Worm (Caenorhabditis elegans) whole organism, late embryonic: ENCODE measurements around the gene his-32.

Source experiments
- C38D4.7 ChIP-seq: fragments of 200-800 bp; sonication (Bioruptor generic); optimal IDR thresholded peaks from 2 replicates; lab custom pipeline; 2018; ENCODE audit warnings: mild to moderate bottlenecking, missing genetic modification characterization, moderate library complexity, missing compliant biosample characterization
- T23F11.4 ChIP-seq: fragments of 200-800 bp; sonication (Bioruptor generic); optimal IDR thresholded peaks from 2 replicates; lab custom pipeline; 2018; ENCODE audit warnings: mild to moderate bottlenecking, missing genetic modification characterization, missing compliant biosample characterization
- Y22D7AL.16 ChIP-seq: sonication (generic microtip); optimal IDR thresholded peaks from 2 replicates; lab custom pipeline; 2016; ENCODE audit warnings: missing genetic modification characterization, missing compliant biosample characterization
- ceh-14 ChIP-seq: sonication (generic microtip); optimal IDR thresholded peaks from 2 replicates; lab custom pipeline; 2016; ENCODE audit warnings: missing genotype, missing genetic modification characterization, missing compliant biosample characterization
- ceh-19 ChIP-seq: fragments of 200-800 bp; sonication (Bioruptor generic); optimal IDR thresholded peaks from 2 replicates; lab custom pipeline; 2018; ENCODE audit warnings: mild to moderate bottlenecking, missing genetic modification characterization, missing compliant biosample characterization
- ceh-2 ChIP-seq: sonication (generic microtip); optimal IDR thresholded peaks from 2 replicates; lab custom pipeline; 2016; ENCODE audit warnings: missing genotype, missing genetic modification characterization, missing compliant biosample characterization
- ceh-22 ChIP-seq: sonication (generic microtip); optimal IDR thresholded peaks from 2 replicates; lab custom pipeline; 2017; ENCODE audit warnings: missing biosample characterization, missing genetic modification characterization
- ceh-24 ChIP-seq: sonication (generic microtip); optimal IDR thresholded peaks from 2 replicates; lab custom pipeline; 2016; ENCODE audit warnings: mild to moderate bottlenecking, missing genetic modification characterization, missing compliant biosample characterization
- ceh-30 ChIP-seq: fragments of 150-350 bp; optimal IDR thresholded peaks from 2 replicates; lab custom pipeline; 2014; ENCODE audit warnings: missing biosample characterization, missing genetic modification characterization
- ceh-45 ChIP-seq: fragments of 200-800 bp; sonication (Bioruptor generic); IDR thresholded peaks from 2 replicates; pipeline ENCODE4 v1.3.6; 2022; ENCODE audit warnings: missing genetic modification reagents, missing genetic modification characterization, missing compliant biosample characterization
- ceh-48 ChIP-seq: sonication (generic microtip); optimal IDR thresholded peaks from 2 replicates; lab custom pipeline; 2016; ENCODE audit warnings: missing genetic modification characterization, inconsistent platforms, missing compliant biosample characterization
- ceh-9 ChIP-seq: sonication (generic microtip); optimal IDR thresholded peaks from 2 replicates; lab custom pipeline; 2016; ENCODE audit warnings: mild to moderate bottlenecking, missing genetic modification characterization, inconsistent platforms, missing compliant biosample characterization
- che-1 ChIP-seq: sonication (generic microtip); optimal IDR thresholded peaks from 2 replicates; lab custom pipeline; 2016; ENCODE audit warnings: mild to moderate bottlenecking, missing genetic modification characterization, missing compliant biosample characterization
- dmd-4 ChIP-seq: sonication (generic microtip); optimal IDR thresholded peaks from 2 replicates; lab custom pipeline; 2016; ENCODE audit warnings: borderline replicate concordance, missing genetic modification characterization, missing compliant biosample characterization
- elt-2 ChIP-seq: sonication (generic microtip); optimal IDR thresholded peaks from 2 replicates; lab custom pipeline; 2016; ENCODE audit warnings: missing genetic modification reagents, missing genetic modification characterization, missing compliant biosample characterization
- elt-4 ChIP-seq: sonication (generic microtip); optimal IDR thresholded peaks from 2 replicates; lab custom pipeline; 2016; ENCODE audit warnings: missing genetic modification characterization, missing compliant biosample characterization
- eyg-1 ChIP-seq: sonication (generic microtip); optimal IDR thresholded peaks from 2 replicates; lab custom pipeline; 2016; ENCODE audit warnings: missing genotype, missing genetic modification characterization, missing compliant biosample characterization
- fkh-10 ChIP-seq: fragments of 150-350 bp; optimal IDR thresholded peaks from 2 replicates; lab custom pipeline; 2014; ENCODE audit warnings: missing biosample characterization, missing genetic modification reagents, missing genetic modification characterization
- gmeb-2 ChIP-seq: sonication (generic microtip); optimal IDR thresholded peaks from 2 replicates; lab custom pipeline; 2016; ENCODE audit warnings: missing genetic modification characterization, inconsistent platforms, missing compliant biosample characterization
- hlh-15 ChIP-seq: sonication (generic microtip); optimal IDR thresholded peaks from 2 replicates; lab custom pipeline; 2016; ENCODE audit warnings: missing genetic modification characterization, missing compliant biosample characterization
- hlh-30 ChIP-seq: sonication (generic microtip); optimal IDR thresholded peaks from 2 replicates; lab custom pipeline; 2017; ENCODE audit warnings: antibody characterized with exemption, missing genetic modification characterization, missing compliant biosample characterization; ENCODE audit not compliant: insufficient read depth
- hlh-6 ChIP-seq: sonication (generic microtip); optimal IDR thresholded peaks from 2 replicates; lab custom pipeline; 2016; ENCODE audit warnings: missing genotype, missing genetic modification characterization, missing compliant biosample characterization
- lim-6 ChIP-seq: sonication (generic microtip); optimal IDR thresholded peaks from 2 replicates; lab custom pipeline; 2016; ENCODE audit warnings: missing genetic modification characterization, missing compliant biosample characterization
- lin-11 ChIP-seq: fragments of 200-800 bp; sonication (Bioruptor generic); optimal IDR thresholded peaks from 2 replicates; lab custom pipeline; 2018; ENCODE audit warnings: mild to moderate bottlenecking, missing genetic modification characterization, missing compliant biosample characterization
- mec-3 ChIP-seq: sonication (generic microtip); optimal IDR thresholded peaks from 2 replicates; lab custom pipeline; 2016; ENCODE audit warnings: borderline replicate concordance, missing genetic modification characterization, missing compliant biosample characterization
- nfya-1 ChIP-seq: sonication (generic microtip); optimal IDR thresholded peaks from 2 replicates; lab custom pipeline; 2017; ENCODE audit warnings: missing genetic modification characterization, mild to moderate bottlenecking, missing compliant biosample characterization, antibody characterized with exemption, moderate library complexity
- nhr-11 ChIP-seq: fragments of 150-350 bp; optimal IDR thresholded peaks from 2 replicates; lab custom pipeline; 2014; ENCODE audit warnings: missing biosample characterization, missing genetic modification characterization
- pax-1 ChIP-seq: fragments of 150-350 bp; optimal IDR thresholded peaks from 2 replicates; lab custom pipeline; 2014; ENCODE audit warnings: missing biosample characterization, missing genetic modification characterization
- pha-4 ChIP-seq: fragments of 150-350 bp; optimal IDR thresholded peaks from 2 replicates; lab custom pipeline; 2018; ENCODE audit warnings: missing biosample characterization, missing genetic modification reagents, missing genetic modification characterization
- pros-1 ChIP-seq: fragments of 150-350 bp; optimal IDR thresholded peaks from 2 replicates; lab custom pipeline; 2014; ENCODE audit warnings: missing biosample characterization, missing genetic modification reagents, missing genetic modification characterization
- ref-2 ChIP-seq: sonication (generic microtip); optimal IDR thresholded peaks from 2 replicates; lab custom pipeline; 2016; ENCODE audit warnings: missing genetic modification characterization, missing compliant biosample characterization
- syd-9 ChIP-seq: sonication (generic microtip); optimal IDR thresholded peaks from 2 replicates; lab custom pipeline; 2016; ENCODE audit warnings: mild to moderate bottlenecking, missing genetic modification characterization, moderate library complexity, missing compliant biosample characterization
- tbx-2 ChIP-seq: sonication (generic microtip); optimal IDR thresholded peaks from 2 replicates; lab custom pipeline; 2016; ENCODE audit warnings: missing genetic modification characterization, missing compliant biosample characterization
- tbx-7 ChIP-seq: sonication (generic microtip); optimal IDR thresholded peaks from 2 replicates; lab custom pipeline; 2016; ENCODE audit warnings: missing genotype, missing genetic modification characterization, missing compliant biosample characterization
- ttx-3 ChIP-seq: sonication (generic microtip); optimal IDR thresholded peaks from 2 replicates; lab custom pipeline; 2016; ENCODE audit warnings: missing genetic modification reagents, missing genetic modification characterization, missing compliant biosample characterization
- unc-86 ChIP-seq: sonication (generic microtip); optimal IDR thresholded peaks from 2 replicates; lab custom pipeline; 2016; ENCODE audit warnings: missing genetic modification characterization, missing compliant biosample characterization
- zip-5 ChIP-seq: sonication (generic microtip); optimal IDR thresholded peaks from 2 replicates; lab custom pipeline; 2016; ENCODE audit warnings: missing genetic modification characterization, missing compliant biosample characterization

his-32 gene

ce11 chrIV:8312846-8313245 lies 21.3 kb upstream of the his-32 start, which contains the start of gene F35H10.10:
Gene F35H10.10 (minus strand): TSS chrIV:8312946.
- TF ChIP-seq dmd-4 (tag; lab: Kevin White, UChicago) (no peak), mec-3 (tag; lab: Kevin White, UChicago) (no peak), lin-11 (no peak), ceh-48 (tag; lab: Kevin White, UChicago) (no peak), tbx-7 (tag; lab: Kevin White, UChicago) (no peak), ceh-24 (tag; lab: Kevin White, UChicago) (no peak), ttx-3 (tag; lab: Kevin White, UChicago) (no peak), gmeb-2 (no peak), fkh-10 (GFP tag; lab: Kevin White, UChicago) (no peak), ceh-14 (tag; lab: Kevin White, UChicago) (no peak), pros-1 (tag; lab: Kevin White, UChicago) (no peak), lim-6 (tag; lab: Kevin White, UChicago) (no peak), unc-86 (tag; lab: Kevin White, UChicago) (no peak), hlh-6 (tag; lab: Kevin White, UChicago) (no peak), pha-4 (tag; lab: Kevin White, UChicago) (no peak), T23F11.4 (GFP tag; lab: Kevin White, UChicago) (no peak), elt-2 (no peak), ceh-45 (no peak), ceh-22 (tag; lab: Kevin White, UChicago) (no peak), hlh-30 (tag; lab: Kevin White, UChicago) (no peak)
- TF ChIP-seq, all 69 proteins: peak for 0

- no peak for TF ChIP-seq che-1 (tag; lab: Kevin White, UChicago)
- no peak for TF ChIP-seq ceh-30 (tag; lab: Kevin White, UChicago)
- TF ChIP-seq lim-6 (tag; lab: Kevin White, UChicago), result no peak
- TF ChIP-seq ceh-19 (GFP tag; lab: Kevin White, UChicago), result no peak
- TF ChIP-seq pax-1, result no peak
- TF ChIP-seq C38D4.7 (GFP tag; lab: Kevin White, UChicago), result no peak
- no peak for TF ChIP-seq nhr-11 (tag; lab: Kevin White, UChicago)
- no peak for TF ChIP-seq ceh-14 (tag; lab: Kevin White, UChicago)
- TF ChIP-seq ref-2 (tag; lab: Kevin White, UChicago), result no peak
- TF ChIP-seq ceh-9 (tag; lab: Kevin White, UChicago), result no peak
- TF ChIP-seq nfya-1, result no peak
These were observed 16.3 kb upstream of the his-32 start for ce11 chrIV:8317800-8318199.

- TF ChIP-seq ceh-45, result no peak
- no peak for TF ChIP-seq zip-5 (tag; lab: Kevin White, UChicago)
- no peak for TF ChIP-seq Y22D7AL.16 (tag; lab: Kevin White, UChicago)
- TF ChIP-seq ceh-2 (tag; lab: Kevin White, UChicago), result no peak
- TF ChIP-seq ceh-9 (tag; lab: Kevin White, UChicago), result no peak
- no peak for TF ChIP-seq tbx-2 (tag; lab: Kevin White, UChicago)
- TF ChIP-seq fkh-10 (GFP tag; lab: Kevin White, UChicago), result no peak
- no peak for TF ChIP-seq hlh-6 (tag; lab: Kevin White, UChicago)
- TF ChIP-seq ceh-19 (GFP tag; lab: Kevin White, UChicago), result no peak
- no peak for TF ChIP-seq ref-2 (tag; lab: Kevin White, UChicago)
- TF ChIP-seq ceh-30 (tag; lab: Kevin White, UChicago), result no peak
- TF ChIP-seq mec-3 (tag; lab: Kevin White, UChicago), result no peak
- TF ChIP-seq lim-6 (tag; lab: Kevin White, UChicago), result no peak
- TF ChIP-seq hlh-15 (tag; lab: Kevin White, UChicago), result no peak
- TF ChIP-seq elt-4 (tag; lab: Kevin White, UChicago), result no peak
- no peak for TF ChIP-seq syd-9 (tag; lab: Kevin White, UChicago)
- TF ChIP-seq ceh-48 (tag; lab: Kevin White, UChicago), result no peak
- TF ChIP-seq eyg-1 (tag; lab: Kevin White, UChicago), result no peak
- TF ChIP-seq, all 69 proteins: peak for 0
These were observed 15.3 kb upstream of the his-32 start for ce11 chrIV:8318799-8319198.
